Fruit fly (Drosophila melanogaster) S2 (cell line): ENCODE results near the gene PTPMT1.

Source experiments
- CG8478 ChIP-seq: fragments of >200 bp; optimal IDR thresholded peaks from 2 replicates; lab custom pipeline; 2018
- CTCF ChIP-seq, 2 experiments: fragments of >200 bp; optimal IDR thresholded peaks; 2 replicates each; lab custom pipeline; 2018

dm6 chr3R:23736365-23736764 lies 21.8 kb upstream of the PTPMT1 start:
- no peak for TF ChIP-seq CTCF (optimal IDR thresholded peaks at IDR 0.05; lab: Kevin White, UChicago)
- no peak for TF ChIP-seq CG8478 (lab: Kevin White, UChicago)
